Worm (Caenorhabditis elegans) whole organism, L1 larva: ENCODE data around the gene glt-1.

ENCODE experiments used
- C34B4.2 ChIP-seq: sonication (generic microtip); optimal IDR thresholded peaks from 2 replicates; lab custom pipeline; 2017; ENCODE audit warnings: mild to moderate bottlenecking, missing genetic modification characterization, missing compliant biosample characterization
- F16B12.6 ChIP-seq: fragments of 150-350 bp; optimal IDR thresholded peaks from 2 replicates; lab custom pipeline; 2014; ENCODE audit warnings: missing biosample characterization, missing genetic modification characterization
- Y116A8C.19 ChIP-seq: sonication (generic microtip); optimal IDR thresholded peaks from 2 replicates; lab custom pipeline; 2016; ENCODE audit warnings: missing compliant biosample characterization, missing genetic modification characterization, borderline replicate concordance
- alr-1 ChIP-seq: fragments of 200-800 bp; sonication (Bioruptor generic); optimal IDR thresholded peaks from 2 replicates; lab custom pipeline; 2018; ENCODE audit warnings: borderline replicate concordance, mild to moderate bottlenecking, missing genetic modification characterization, missing compliant biosample characterization
- aly-2 ChIP-seq: fragments of 150-350 bp; optimal IDR thresholded peaks from 2 replicates; lab custom pipeline; 2014; ENCODE audit warnings: missing biosample characterization, missing genetic modification characterization
- ceh-63 ChIP-seq: fragments of 200-800 bp; sonication (Bioruptor generic); optimal IDR thresholded peaks from 2 replicates; lab custom pipeline; 2018; ENCODE audit warnings: mild to moderate bottlenecking, missing genetic modification characterization, missing compliant biosample characterization
- ceh-88 ChIP-seq: fragments of 200-800 bp; sonication (Bioruptor generic); IDR thresholded peaks from 2 replicates; pipeline ENCODE4 v1.3.6; 2022; ENCODE audit warnings: missing genetic modification characterization, missing compliant biosample characterization
- ceh-90 ChIP-seq: sonication (generic microtip); optimal IDR thresholded peaks from 2 replicates; lab custom pipeline; 2016; ENCODE audit warnings: missing genetic modification characterization, missing compliant biosample characterization
- dpl-1 ChIP-seq, 3 experiments: fragments of 150-350 bp in 2 of 3; sonication (generic microtip) in 1 of 3; optimal IDR thresholded peaks; 2 replicates each; lab custom pipeline; 2014 to 2017; ENCODE audit warnings: missing biosample characterization in 3 of 3, missing genetic modification characterization in 3 of 3, missing genetic modification reagents in 3 of 3
- efl-1 ChIP-seq, 4 experiments: fragments of 150-350 bp; optimal IDR thresholded peaks in 3 of 4; peaks in 1 of 4; 1 replicate in 1 of 4; 2 replicates in 3 of 4; lab custom pipeline; 2014; ENCODE audit warnings: missing biosample characterization in 2 of 4, missing genetic modification characterization in 2 of 4, missing genetic modification reagents in 2 of 4
- efl-3 ChIP-seq: fragments of 200-800 bp; sonication (Bioruptor generic); optimal IDR thresholded peaks from 2 replicates; lab custom pipeline; 2018; ENCODE audit warnings: mild to moderate bottlenecking, missing genetic modification characterization, missing compliant biosample characterization
- egl-13 ChIP-seq: sonication (generic microtip); optimal IDR thresholded peaks from 2 replicates; lab custom pipeline; 2016; ENCODE audit warnings: missing genotype, missing genetic modification reagents, missing genetic modification characterization, missing compliant biosample characterization
- elt-2 ChIP-seq: sonication (generic microtip); optimal IDR thresholded peaks from 2 replicates; lab custom pipeline; 2016; ENCODE audit warnings: missing genetic modification characterization, mild to moderate bottlenecking, inconsistent platforms, missing compliant biosample characterization, missing genetic modification reagents
- fkh-10 ChIP-seq: sonication (generic microtip); optimal IDR thresholded peaks from 2 replicates; lab custom pipeline; 2017; ENCODE audit warnings: missing biosample characterization, missing genetic modification reagents, missing genetic modification characterization
- fkh-4 ChIP-seq: sonication (generic microtip); optimal IDR thresholded peaks from 2 replicates; lab custom pipeline; 2016; ENCODE audit warnings: missing compliant biosample characterization, missing genetic modification characterization, borderline replicate concordance
- fkh-8 ChIP-seq: sonication (generic microtip); optimal IDR thresholded peaks from 2 replicates; lab custom pipeline; 2016; ENCODE audit warnings: mild to moderate bottlenecking, missing genetic modification characterization, missing compliant biosample characterization
- grh-1 ChIP-seq: fragments of 200-800 bp; sonication (Bioruptor generic); IDR thresholded peaks from 2 replicates; pipeline ENCODE4 v1.3.6; 2022; ENCODE audit warnings: missing genetic modification reagents, missing genetic modification characterization, missing compliant biosample characterization
- hlh-17 ChIP-seq: fragments of 200-800 bp; sonication (Bioruptor generic); optimal IDR thresholded peaks from 2 replicates; lab custom pipeline; 2018; ENCODE audit warnings: missing genetic modification characterization, mild to moderate bottlenecking, missing compliant biosample characterization, moderate library complexity, borderline replicate concordance
- hlh-4 ChIP-seq: sonication (generic microtip); optimal IDR thresholded peaks from 2 replicates; lab custom pipeline; 2016; ENCODE audit warnings: mild to moderate bottlenecking, missing genetic modification characterization, missing compliant biosample characterization
- hpl-2 ChIP-seq: fragments of 150-350 bp; optimal IDR thresholded peaks from 2 replicates; lab custom pipeline; 2014; ENCODE audit warnings: missing biosample characterization, missing genetic modification reagents, missing genetic modification characterization
- jun-1 ChIP-seq: fragments of 150-350 bp; optimal IDR thresholded peaks from 2 replicates; lab custom pipeline; 2014; ENCODE audit warnings: missing biosample characterization, missing genetic modification reagents, missing genetic modification characterization
- lin-13 ChIP-seq: fragments of 150-350 bp; optimal IDR thresholded peaks from 2 replicates; lab custom pipeline; 2014; ENCODE audit warnings: missing biosample characterization, missing genetic modification reagents, missing genetic modification characterization
- lin-14 ChIP-seq: fragments of 200-800 bp; sonication (Bioruptor generic); optimal IDR thresholded peaks from 2 replicates; lab custom pipeline; 2018; ENCODE audit warnings: mild to moderate bottlenecking, missing genetic modification characterization, moderate library complexity, missing compliant biosample characterization
- lin-35 ChIP-seq, 2 experiments: fragments of 150-350 bp; optimal IDR thresholded peaks; 2 replicates each; lab custom pipeline; 2014; ENCODE audit warnings: missing biosample characterization in 2 of 2, missing genetic modification characterization in 2 of 2, missing genetic modification reagents in 2 of 2
- mdl-1 ChIP-seq, 2 experiments: fragments of 150-350 bp; optimal IDR thresholded peaks; 2 replicates each; lab custom pipeline; 2014 to 2017; ENCODE audit warnings: missing biosample characterization in 2 of 2, missing genetic modification characterization in 2 of 2, inconsistent platforms in 1 of 2
- nhr-20 ChIP-seq: sonication (generic microtip); optimal IDR thresholded peaks from 2 replicates; lab custom pipeline; 2016; ENCODE audit warnings: mild to moderate bottlenecking, missing genetic modification characterization, missing compliant biosample characterization
- nhr-237 ChIP-seq: fragments of 150-350 bp; optimal IDR thresholded peaks from 2 replicates; lab custom pipeline; 2014; ENCODE audit warnings: missing biosample characterization, missing genetic modification characterization
- nhr-28 ChIP-seq: fragments of 150-350 bp; optimal IDR thresholded peaks from 2 replicates; lab custom pipeline; 2014; ENCODE audit warnings: missing biosample characterization, missing genetic modification characterization
- nhr-47 ChIP-seq: sonication (generic microtip); optimal IDR thresholded peaks from 2 replicates; lab custom pipeline; 2016; ENCODE audit warnings: mild to moderate bottlenecking, missing genetic modification characterization, moderate library complexity, missing compliant biosample characterization
- nhr-71 ChIP-seq: sonication (generic microtip); optimal IDR thresholded peaks from 2 replicates; lab custom pipeline; 2016; ENCODE audit warnings: mild to moderate bottlenecking, missing genetic modification characterization, moderate library complexity, missing compliant biosample characterization
- nhr-84 ChIP-seq: sonication (generic microtip); optimal IDR thresholded peaks from 2 replicates; lab custom pipeline; 2017; ENCODE audit warnings: missing biosample characterization, missing genetic modification characterization
- nhr-85 ChIP-seq: sonication (generic microtip); peaks from one replicate; lab custom pipeline; 2016; ENCODE audit warnings: missing genetic modification characterization, inconsistent platforms, missing compliant biosample characterization
- pag-3 ChIP-seq: sonication (generic microtip); optimal IDR thresholded peaks from 2 replicates; lab custom pipeline; 2017; ENCODE audit warnings: missing genetic modification characterization, mild to moderate bottlenecking, missing compliant biosample characterization, antibody characterized with exemption, borderline replicate concordance; ENCODE audit not compliant: insufficient read depth
- pax-3 ChIP-seq: fragments of 200-800 bp; sonication (Bioruptor generic); optimal IDR thresholded peaks from 2 replicates; lab custom pipeline; 2018; ENCODE audit warnings: mild to moderate bottlenecking, missing genetic modification characterization, moderate library complexity, missing compliant biosample characterization
- rnt-1 ChIP-seq: sonication (generic microtip); optimal IDR thresholded peaks from 2 replicates; lab custom pipeline; 2016; ENCODE audit warnings: mild to moderate bottlenecking, missing genetic modification characterization, moderate library complexity, missing compliant biosample characterization
- snpc-4 ChIP-seq: fragments of 150-350 bp; optimal IDR thresholded peaks from 2 replicates; lab custom pipeline; 2014; ENCODE audit warnings: missing biosample characterization, missing genetic modification characterization
- sox-4 ChIP-seq: sonication (generic microtip); optimal IDR thresholded peaks from 2 replicates; lab custom pipeline; 2016; ENCODE audit warnings: missing genetic modification characterization, missing compliant biosample characterization
- sup-37 ChIP-seq: fragments of 200-800 bp; sonication (Bioruptor generic); optimal IDR thresholded peaks from 2 replicates; lab custom pipeline; 2018; ENCODE audit warnings: mild to moderate bottlenecking, missing genetic modification characterization, missing compliant biosample characterization
- tbx-2 ChIP-seq: sonication (generic microtip); optimal IDR thresholded peaks from 2 replicates; lab custom pipeline; 2016; ENCODE audit warnings: missing genetic modification characterization, missing compliant biosample characterization
- tlp-1 ChIP-seq: fragments of 150-350 bp; optimal IDR thresholded peaks from 2 replicates; lab custom pipeline; 2014; ENCODE audit warnings: missing biosample characterization, missing genetic modification characterization
- unc-130 ChIP-seq: fragments of 150-350 bp; optimal IDR thresholded peaks from 2 replicates; lab custom pipeline; 2017; ENCODE audit warnings: missing biosample characterization, missing genetic modification characterization, inconsistent platforms
- unc-86 ChIP-seq: sonication (generic microtip); optimal IDR thresholded peaks from 2 replicates; lab custom pipeline; 2016; ENCODE audit warnings: missing genetic modification characterization, missing compliant biosample characterization
- unc-98 ChIP-seq: fragments of 200-800 bp; sonication (Bioruptor generic); IDR thresholded peaks from 2 replicates; pipeline ENCODE4 v1.3.6; 2022; ENCODE audit warnings: missing genetic modification characterization, missing compliant biosample characterization

The glt-1 gene

DNA sequence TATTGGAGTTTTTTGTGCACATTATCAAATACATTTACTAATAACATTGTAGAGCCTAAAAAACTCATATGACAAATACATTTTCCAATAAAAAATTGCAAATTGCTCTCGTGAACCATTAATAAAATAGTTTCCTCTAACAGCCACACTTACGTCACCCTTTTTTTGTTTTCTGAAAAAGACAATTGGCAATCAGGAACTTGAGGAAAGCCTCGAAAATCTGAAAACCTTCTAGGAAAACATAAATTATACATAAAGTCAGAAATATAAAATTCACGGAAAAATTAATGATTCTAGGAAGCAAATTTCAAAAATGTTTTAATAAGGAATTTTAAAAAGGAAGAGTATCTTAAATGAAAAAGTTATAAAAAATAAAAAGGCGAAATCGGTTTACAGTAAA is 21.3 kb downstream of the glt-1 start:
- TF ChIP-seq rnt-1, result no peak
- TF ChIP-seq nhr-47, result peak; percentile 19
- no peak for TF ChIP-seq snpc-4 (tag; lab: Kevin White, UChicago)
- TF ChIP-seq lin-14 (GFP tag; lab: Kevin White, UChicago), result peak; percentile 60
- TF ChIP-seq hlh-17, result no peak
- peak; percentile 89 for TF ChIP-seq unc-86 (tag; lab: Kevin White, UChicago)
- peak; percentile 38 for TF ChIP-seq nhr-71
- TF ChIP-seq elt-2, result no peak
- peak; percentile 39 for TF ChIP-seq egl-13 (tag; lab: Kevin White, UChicago)

ce11 chrX:3518494-3518893 is 22.7 kb downstream of the glt-1 start, which contains the start of gene npr-16:
npr-16 (plus strand) TSS chrX:3518794.
- TF ChIP-seq dpl-1 (GFP tag; optimal IDR thresholded peaks at IDR 0.05; lab: Kevin White, UChicago), result no peak

DNA sequence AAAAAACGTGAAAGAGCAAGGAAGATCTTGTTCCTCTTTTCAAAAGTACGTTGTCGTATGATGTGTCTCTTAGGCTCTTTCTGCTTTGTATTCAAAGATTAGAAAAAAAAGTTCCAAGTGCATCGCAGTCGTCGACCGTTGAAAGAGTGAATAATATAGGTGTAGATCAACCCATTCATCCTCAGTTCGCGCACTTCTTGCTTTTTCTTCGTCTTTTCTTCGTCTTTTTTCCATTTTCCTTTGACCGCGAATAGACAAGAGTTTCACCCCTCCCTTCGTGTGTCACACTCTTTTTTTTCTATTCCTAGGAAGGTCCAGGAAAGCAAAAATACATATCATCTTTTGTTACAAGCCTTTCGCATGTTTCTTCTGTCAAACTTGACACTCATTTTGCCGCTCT is 30.9 kb downstream of the glt-1 start:
- TF ChIP-seq pag-3 (tag; lab: Kevin White, UChicago) (no peak), fkh-10 (GFP tag; lab: Kevin White, UChicago) (peak; percentile 26), unc-130 (tag; lab: Kevin White, UChicago) (no peak), lin-14 (GFP tag; lab: Kevin White, UChicago) (peak; percentile 8)

DNA sequence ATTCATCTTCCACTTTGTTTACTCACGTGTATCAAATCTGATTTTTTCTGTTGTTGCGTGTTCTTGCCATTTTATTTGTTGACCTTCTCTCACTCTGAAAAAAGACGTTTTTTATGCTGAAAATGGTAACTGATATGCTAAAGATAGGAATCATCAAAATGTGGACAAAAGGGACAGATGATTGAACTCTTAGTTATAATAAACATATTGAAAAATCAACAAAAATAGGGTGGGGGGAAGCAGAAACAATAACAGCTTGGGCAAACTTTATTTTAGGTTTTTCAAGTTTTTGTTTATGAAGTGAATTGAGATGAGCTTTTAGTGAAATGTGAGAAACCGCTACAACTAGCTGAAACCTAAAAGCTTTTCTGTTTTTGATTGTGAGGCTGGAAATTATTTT is 37.1 kb downstream of the glt-1 start, which contains the start of gene F56B6.6:
Gene F56B6.6 (minus strand): TSS at position 101 of the 400 bp plus-strand sequence.
- TF ChIP-seq ceh-63 (no peak), efl-1 (optimal IDR thresholded peaks at IDR 0.05; lab: Kevin White, UChicago) (no peak), efl-1 (GFP tag; optimal IDR thresholded peaks at IDR 0.05 in 1 of 2; lab: Kevin White, UChicago) (no peak), tbx-2 (no peak), rnt-1 (no peak)
- TF ChIP-seq, all 84 proteins: peak for 0

ce11 chrX:3534218-3534617 is 38.4 kb downstream of the glt-1 start:
- TF ChIP-seq efl-3 (GFP tag; lab: Kevin White, UChicago) (no peak), lin-35 (GFP tag; optimal IDR thresholded peaks at IDR 0.05; lab: Kevin White, UChicago) (peak in 1 of 2 experiments; percentile 58), hpl-2 (GFP tag; lab: Kevin White, UChicago) (no peak), hlh-4 (no peak), sox-4 (tag; lab: Kevin White, UChicago) (no peak), nhr-237 (tag; lab: Kevin White, UChicago) (no peak), nhr-71 (peak; percentile 47), unc-98 (GFP tag; lab: Robert Waterston, UW) (no peak), hlh-17 (no peak), elt-2 (peak; percentile 95), unc-86 (tag; lab: Kevin White, UChicago) (no peak), nhr-85 (no peak), egl-13 (tag; lab: Kevin White, UChicago) (no peak), nhr-84 (no peak), aly-2 (no peak), jun-1 (tag; lab: Kevin White, UChicago) (peak; percentile 44), fkh-4 (no peak), pax-3 (tag; lab: Kevin White, UChicago) (no peak), nhr-28 (tag; lab: Kevin White, UChicago) (no peak), ceh-63 (no peak), C34B4.2 (tag; lab: Kevin White, UChicago) (no peak), rnt-1 (no peak), nhr-47 (no peak), tlp-1 (tag; lab: Kevin White, UChicago) (no peak), Y116A8C.19 (tag; lab: Kevin White, UChicago) (no peak), ceh-88 (GFP tag; lab: Robert Waterston, UW) (no peak), F16B12.6 (tag; lab: Kevin White, UChicago) (no peak), sup-37 (GFP tag; lab: Kevin White, UChicago) (no peak), fkh-8 (tag; lab: Kevin White, UChicago) (no peak), grh-1 (GFP tag; lab: Robert Waterston, UW) (no peak), nhr-20 (tag; lab: Kevin White, UChicago) (peak; percentile 38), lin-13 (no peak), mdl-1 (tag; optimal IDR thresholded peaks at IDR 0.05; lab: Kevin White, UChicago) (peak in 1 of 2 experiments; percentile 58), ceh-90 (tag; lab: Kevin White, UChicago) (no peak), alr-1 (tag; lab: Kevin White, UChicago) (no peak)
